Fruit fly (Drosophila melanogaster) whole organism, embryonic: Measurements from ENCODE around the gene loqs.
A peak's percentile ranks its signal among the peaks of the same experiment; 100 is the strongest.

Source experiments
- Atf6 ChIP-seq: fragments of 200-800 bp; sonication (Bioruptor generic); IDR thresholded peaks from 2 replicates; pipeline ENCODE4 v1.3.6; 2022; ENCODE audit warnings: missing biosample characterization, missing genetic modification characterization
- BEAF-32 ChIP-seq: fragments of 200-800 bp; sonication (Bioruptor generic); optimal IDR thresholded peaks from 3 replicates; lab custom pipeline; 2017; ENCODE audit warnings: missing biosample characterization, missing genetic modification characterization, mild to moderate bottlenecking, moderate library complexity, missing genetic modification reagents
- Bteb2 ChIP-seq: fragments of 200-800 bp; sonication (Bioruptor generic); optimal IDR thresholded peaks from 2 replicates; lab custom pipeline; 2016; ENCODE audit warnings: missing biosample characterization, missing genetic modification characterization
- CG10267 ChIP-seq: fragments of 200-800 bp; sonication (Bioruptor generic); optimal IDR thresholded peaks from 2 replicates; lab custom pipeline; 2018; ENCODE audit warnings: missing biosample characterization, mild to moderate bottlenecking, missing genetic modification characterization, moderate library complexity
- CG12071 ChIP-seq: fragments of 200-800 bp; sonication (Bioruptor generic); optimal IDR thresholded peaks from 3 replicates; lab custom pipeline; 2018; ENCODE audit warnings: missing biosample characterization, mild to moderate bottlenecking, missing genetic modification characterization
- CG12391 ChIP-seq: fragments of 200-800 bp; sonication (Bioruptor generic); optimal IDR thresholded peaks from 3 replicates; lab custom pipeline; 2018; ENCODE audit warnings: missing biosample characterization, mild to moderate bottlenecking, missing genetic modification characterization, moderate library complexity
- CG13287 ChIP-seq: fragments of 200-800 bp; sonication (Bioruptor generic); IDR thresholded peaks from 2 replicates; pipeline ENCODE4 v1.3.6; 2022; ENCODE audit warnings: missing biosample characterization, missing genetic modification characterization; ENCODE audit not compliant: partially characterized antibody
- CG13424 ChIP-seq: fragments of 200-800 bp; sonication (Bioruptor generic); optimal IDR thresholded peaks from 2 replicates; lab custom pipeline; 2019; ENCODE audit warnings: missing biosample characterization, mild to moderate bottlenecking, missing genetic modification characterization, moderate library complexity
- CG16863 ChIP-seq: fragments of 200-800 bp; sonication (Bioruptor generic); optimal IDR thresholded peaks from 3 replicates; lab custom pipeline; 2016; ENCODE audit warnings: missing biosample characterization, missing genetic modification characterization
- CG18262 ChIP-seq: fragments of 200-800 bp; optimal IDR thresholded peaks from 3 replicates; lab custom pipeline; 2019; ENCODE audit warnings: missing biosample characterization, mild to moderate bottlenecking, missing genetic modification characterization, moderate library complexity
- CG2120 ChIP-seq: fragments of 200-800 bp; sonication (Bioruptor generic); optimal IDR thresholded peaks from 3 replicates; lab custom pipeline; 2016; ENCODE audit warnings: missing biosample characterization, missing genetic modification characterization
- CG30020 ChIP-seq: fragments of 200-800 bp; optimal IDR thresholded peaks from 2 replicates; lab custom pipeline; 2019; ENCODE audit warnings: missing biosample characterization, mild to moderate bottlenecking, missing genetic modification characterization, moderate library complexity
- CG30403 ChIP-seq: fragments of 200-800 bp; sonication (Bioruptor generic); optimal IDR thresholded peaks from 3 replicates; lab custom pipeline; 2016; ENCODE audit warnings: missing biosample characterization, missing genetic modification characterization
- CG31388 ChIP-seq: fragments of 200-800 bp; sonication (Bioruptor generic); optimal IDR thresholded peaks from 2 replicates; lab custom pipeline; 2016; ENCODE audit warnings: missing biosample characterization, missing genetic modification characterization
- CG3407 ChIP-seq: fragments of 200-800 bp; sonication (Bioruptor generic); optimal IDR thresholded peaks from 2 replicates; lab custom pipeline; 2018; ENCODE audit warnings: missing biosample characterization, mild to moderate bottlenecking, missing genetic modification characterization
- CG3995 ChIP-seq: fragments of 200-800 bp; sonication (Bioruptor generic); optimal IDR thresholded peaks from 3 replicates; lab custom pipeline; 2016; ENCODE audit warnings: missing biosample characterization, missing genetic modification characterization
- CG4820 ChIP-seq: fragments of 200-800 bp; sonication (Bioruptor generic); optimal IDR thresholded peaks from 3 replicates; lab custom pipeline; 2016; ENCODE audit warnings: missing biosample characterization, missing genetic modification characterization
- CG6254 ChIP-seq: fragments of 200-800 bp; sonication (Bioruptor generic); optimal IDR thresholded peaks from 3 replicates; lab custom pipeline; 2017; ENCODE audit warnings: mild to moderate bottlenecking, missing biosample characterization, missing genetic modification reagents, missing genetic modification characterization
- CG6791 ChIP-seq: fragments of 200-800 bp; sonication (Bioruptor generic); IDR thresholded peaks from 3 replicates; pipeline ENCODE4 v1.3.6; 2022; ENCODE audit warnings: missing biosample characterization, missing genetic modification characterization; ENCODE audit not compliant: partially characterized antibody
- CG7786 ChIP-seq: fragments of 200-800 bp; sonication (Bioruptor generic); optimal IDR thresholded peaks from 2 replicates; lab custom pipeline; 2016; ENCODE audit warnings: missing biosample characterization, missing genetic modification characterization
- CG8765 ChIP-seq: fragments of 200-800 bp; sonication (Bioruptor generic); IDR thresholded peaks from 2 replicates; pipeline ENCODE4 v1.3.6; 2022; ENCODE audit warnings: missing biosample characterization, missing genetic modification characterization
- CHES-1-like ChIP-seq: fragments of 200-800 bp; sonication (Bioruptor generic); optimal IDR thresholded peaks from 2 replicates; lab custom pipeline; 2016; ENCODE audit warnings: missing biosample characterization, missing genetic modification characterization
- Dip2 ChIP-seq: fragments of 200-800 bp; sonication (Bioruptor generic); IDR thresholded peaks from 2 replicates; pipeline ENCODE4 v1.3.6; 2022; ENCODE audit warnings: missing biosample characterization, missing genetic modification characterization
- Dll ChIP-seq: fragments of 200-800 bp; sonication (Bioruptor generic); IDR thresholded peaks from 4 replicates; pipeline ENCODE4 v1.3.6; 2022; ENCODE audit warnings: missing biosample characterization, missing genetic modification characterization; ENCODE audit not compliant: partially characterized antibody
- Dp ChIP-seq: fragments of 200-800 bp; sonication (Bioruptor generic); optimal IDR thresholded peaks from 2 replicates; lab custom pipeline; 2018; ENCODE audit warnings: missing biosample characterization, mild to moderate bottlenecking, missing genetic modification characterization, moderate library complexity
- Fer1 ChIP-seq: fragments of 200-800 bp; sonication (Bioruptor generic); optimal IDR thresholded peaks from 2 replicates; lab custom pipeline; 2017; ENCODE audit warnings: missing biosample characterization, mild to moderate bottlenecking, missing genetic modification characterization
- Hr3 ChIP-seq: fragments of 200-800 bp; sonication (Bioruptor generic); optimal IDR thresholded peaks from 3 replicates; lab custom pipeline; 2016; ENCODE audit warnings: missing biosample characterization, missing genetic modification characterization
- MBD-R2 ChIP-seq: fragments of 200-800 bp; sonication (Bioruptor generic); IDR thresholded peaks from 2 replicates; pipeline ENCODE4 v1.3.6; 2022; ENCODE audit warnings: missing biosample characterization, missing genetic modification characterization
- Med ChIP-seq: fragments of 200-800 bp; sonication (Bioruptor generic); peaks from one replicate; lab custom pipeline; 2016; ENCODE audit warnings: missing biosample characterization, missing genetic modification characterization, mild to moderate bottlenecking, inconsistent platforms, moderate library complexity
- PHDP ChIP-seq: fragments of 200-800 bp; sonication (Bioruptor generic); optimal IDR thresholded peaks from 3 replicates; lab custom pipeline; 2018; ENCODE audit warnings: missing biosample characterization, mild to moderate bottlenecking, missing genetic modification characterization, moderate library complexity
- Rfx ChIP-seq: fragments of 200-800 bp; sonication (Bioruptor generic); IDR thresholded peaks from 2 replicates; pipeline ENCODE4 v1.3.6; 2022; ENCODE audit warnings: missing biosample characterization, missing genetic modification characterization
- Sry-δ ChIP-seq: fragments of 200-800 bp; sonication (Bioruptor generic); optimal IDR thresholded peaks from 2 replicates; lab custom pipeline; 2016; ENCODE audit warnings: missing biosample characterization, missing genetic modification characterization
- Xbp1 ChIP-seq: fragments of 200-800 bp; sonication (Bioruptor generic); optimal IDR thresholded peaks from 3 replicates; lab custom pipeline; 2016; ENCODE audit warnings: missing biosample characterization, mild to moderate bottlenecking, missing genetic modification characterization
- YL-1 ChIP-seq: fragments of 200-800 bp; sonication (Bioruptor generic); optimal IDR thresholded peaks from 3 replicates; lab custom pipeline; 2017; ENCODE audit warnings: missing biosample characterization, mild to moderate bottlenecking, missing genetic modification characterization
- aop ChIP-seq: fragments of 200-800 bp; sonication (Bioruptor generic); IDR thresholded peaks from 2 replicates; pipeline ENCODE4 v1.3.6; 2022; ENCODE audit warnings: missing biosample characterization, missing genetic modification characterization
- ap ChIP-seq: fragments of 200-800 bp; sonication (Bioruptor generic); IDR thresholded peaks from 2 replicates; pipeline ENCODE4 v1.3.6; 2022; ENCODE audit warnings: missing biosample characterization, missing genetic modification characterization
- ara ChIP-seq: fragments of 200-800 bp; sonication (Bioruptor generic); IDR thresholded peaks from 2 replicates; pipeline ENCODE4 v1.3.6; 2022; ENCODE audit warnings: missing biosample characterization, missing genetic modification characterization
- da ChIP-seq: fragments of 200-800 bp; sonication (Bioruptor generic); optimal IDR thresholded peaks from 2 replicates; lab custom pipeline; 2016; ENCODE audit warnings: missing biosample characterization, missing genetic modification characterization
- esg ChIP-seq: fragments of 200-800 bp; sonication (Bioruptor generic); conservative IDR thresholded peaks from 2 replicates; pipeline ENCODE4 v1.3.6; 2022; ENCODE audit warnings: missing biosample characterization, missing genetic modification characterization
- gro ChIP-seq: fragments of 200-800 bp; sonication (Bioruptor generic); optimal IDR thresholded peaks from 2 replicates; lab custom pipeline; 2016; ENCODE audit warnings: missing biosample characterization, missing genetic modification characterization
- gsb ChIP-seq: fragments of 200-800 bp; sonication (Bioruptor generic); IDR thresholded peaks from 2 replicates; pipeline ENCODE4 v1.3.6; 2022; ENCODE audit warnings: missing biosample characterization, missing genetic modification characterization
- h ChIP-seq: fragments of >200 bp; optimal IDR thresholded peaks from 2 replicates; lab custom pipeline; 2017
- phol ChIP-seq: fragments of 200-800 bp; sonication (Bioruptor generic); optimal IDR thresholded peaks from 3 replicates; lab custom pipeline; 2018; ENCODE audit warnings: missing biosample characterization, mild to moderate bottlenecking, missing genetic modification characterization, moderate library complexity
- pzg ChIP-seq: fragments of 200-800 bp; sonication (Bioruptor generic); optimal IDR thresholded peaks from 3 replicates; lab custom pipeline; 2018; ENCODE audit warnings: missing biosample characterization, mild to moderate bottlenecking, missing genetic modification characterization, moderate library complexity
- slp2 ChIP-seq: fragments of 200-800 bp; sonication (Bioruptor generic); optimal IDR thresholded peaks from 2 replicates; lab custom pipeline; 2016; ENCODE audit warnings: missing biosample characterization, missing genetic modification characterization
- stc ChIP-seq: fragments of 200-800 bp; sonication (Bioruptor generic); IDR thresholded peaks from 2 replicates; pipeline ENCODE4 v1.3.6; 2022; ENCODE audit warnings: missing biosample characterization, missing genetic modification characterization
- sug ChIP-seq: fragments of 200-800 bp; optimal IDR thresholded peaks from 2 replicates; lab custom pipeline; 2019; ENCODE audit warnings: missing biosample characterization, mild to moderate bottlenecking, missing genetic modification characterization, moderate library complexity
- tin ChIP-seq: fragments of 200-800 bp; sonication (Bioruptor generic); optimal IDR thresholded peaks from 3 replicates; lab custom pipeline; 2016; ENCODE audit warnings: missing biosample characterization, missing genetic modification characterization
- tna ChIP-seq: fragments of 200-800 bp; sonication (Bioruptor generic); IDR thresholded peaks from 2 replicates; pipeline ENCODE4 v1.3.6; 2022; ENCODE audit warnings: missing biosample characterization, missing genetic modification characterization; ENCODE audit not compliant: partially characterized antibody
- unc-4 ChIP-seq: fragments of 200-800 bp; sonication (Bioruptor generic); IDR thresholded peaks from 2 replicates; pipeline ENCODE4 v1.3.6; 2022; ENCODE audit warnings: missing biosample characterization, missing genetic modification characterization; ENCODE audit not compliant: partially characterized antibody

loqs gene

dm6 chr2L:13382351-13383029 lies at the start of gene loqs:
Gene loqs (plus strand): TSS chr2L:13382652.
- TF ChIP-seq gro (no peak), phol (tag; lab: Kevin White, UChicago) (peak; percentile 48), CG13287 (peak; percentile 67), Dll (peak; percentile 73), CG8765 (GFP tag; lab: Robert Waterston, UW) (no peak), esg (GFP tag; lab: Robert Waterston, UW) (no peak), Dp (peak; percentile 77), CG2120 (GFP tag; lab: Kevin White, UChicago) (peak; percentile 45), Med (GFP tag; lab: Kevin White, UChicago) (peak; percentile 25), Sry-δ (GFP tag; lab: Kevin White, UChicago) (peak; percentile 4), CG3995 (no peak), Bteb2 (GFP tag; lab: Kevin White, UChicago) (no peak), CG30020 (peak; percentile 55), CG18262 (peak; percentile 7), pzg (GFP tag; lab: Kevin White, UChicago) (peak; percentile 25), BEAF-32 (peak; percentile 45), CG10267 (tag; lab: Kevin White, UChicago) (peak; percentile 39), CG12071 (GFP tag; lab: Kevin White, UChicago) (no peak), gsb (GFP tag; lab: Robert Waterston, UW) (no peak), CG7786 (no peak), CG31388 (GFP tag; lab: Kevin White, UChicago) (no peak), CG13424 (tag; lab: Kevin White, UChicago) (peak; percentile 31), unc-4 (GFP tag; lab: Robert Waterston, UW) (peak; percentile 50; the same call in 1 of the 2 replicates), Dip2 (GFP tag; lab: Robert Waterston, UW) (no peak), ap (no peak), da (no peak), CG12391 (peak; percentile 60), aop (GFP tag; lab: Robert Waterston, UW) (no peak), CG6791 (GFP tag; lab: Robert Waterston, UW) (no peak; the same call in 2 of the 3 replicates), YL-1 (GFP tag; lab: Kevin White, UChicago) (peak; percentile 34), stc (GFP tag; lab: Robert Waterston, UW) (no peak), CG16863 (GFP tag; lab: Kevin White, UChicago) (no peak), tna (GFP tag; lab: Robert Waterston, UW) (no peak), Hr3 (GFP tag; lab: Kevin White, UChicago) (peak; percentile 6), ara (no peak), h (no peak), tin (GFP tag; lab: Kevin White, UChicago) (no peak), CG6254 (no peak), Rfx (GFP tag; lab: Robert Waterston, UW) (peak; percentile 14; the same call in 1 of the 2 replicates), CG30403 (peak; percentile 18), Xbp1 (peak; percentile 8), CG4820 (GFP tag; lab: Kevin White, UChicago) (peak; percentile 22), PHDP (tag; lab: Kevin White, UChicago) (peak; percentile 38), sug (tag; lab: Kevin White, UChicago) (peak; percentile 36), CHES-1-like (GFP tag; lab: Kevin White, UChicago) (no peak), Atf6 (no peak), Fer1 (GFP tag; lab: Kevin White, UChicago) (no peak), MBD-R2 (peak; percentile 68), CG3407 (GFP tag; lab: Kevin White, UChicago) (no peak), slp2 (GFP tag; lab: Kevin White, UChicago) (no peak)
